Fruit fly (Drosophila melanogaster) whole organism, wandering third instar larva: ENCODE measurements around the gene Eig71Eb.

ENCODE experiments used
- Abd-B ChIP-seq: fragments of >200 bp; optimal IDR thresholded peaks from 2 replicates; lab custom pipeline; 2017; ENCODE audit warnings: missing biosample characterization, missing genetic modification characterization
- Hr78 ChIP-seq: fragments of >200 bp; optimal IDR thresholded peaks from 2 replicates; lab custom pipeline; 2017; ENCODE audit warnings: missing biosample characterization, missing genetic modification characterization
- N ChIP-seq: fragments of >200 bp; optimal IDR thresholded peaks from 2 replicates; lab custom pipeline; 2018; ENCODE audit warnings: missing biosample characterization, missing external identifiers, missing genetic modification characterization
- OdsH ChIP-seq: fragments of 200-800 bp; sonication (Bioruptor generic); optimal IDR thresholded peaks from 2 replicates; lab custom pipeline; 2016; ENCODE audit warnings: missing biosample characterization, mild to moderate bottlenecking, missing genetic modification characterization
- Rel ChIP-seq, 2 experiments: fragments of 200-800 bp; sonication (Bioruptor generic) in 1 of 2; optimal IDR thresholded peaks; 2 replicates in 1 of 2; 3 replicates in 1 of 2; lab custom pipeline; 2016 to 2019; ENCODE audit warnings: mild to moderate bottlenecking in 2 of 2, missing biosample characterization in 2 of 2, missing genetic modification characterization in 2 of 2, moderate library complexity in 1 of 2
- br ChIP-seq: fragments of 200-800 bp; sonication (Bioruptor generic); optimal IDR thresholded peaks from 2 replicates; lab custom pipeline; 2016; ENCODE audit warnings: missing biosample characterization, missing genetic modification characterization
- dl ChIP-seq, 2 experiments: fragments of 175-275, 200-275 bp in 1 of 2; fragments of 200-275 bp in 1 of 2; sonication (Bioruptor generic); optimal IDR thresholded peaks; lab custom pipeline; 2018; ENCODE audit warnings: mild to moderate bottlenecking in 2 of 2, missing biosample characterization in 2 of 2, missing genetic modification characterization in 2 of 2, moderate library complexity in 2 of 2; ENCODE audit not compliant: partially characterized antibody in 2 of 2, insufficient read depth in 1 of 2
- pan ChIP-seq: fragments of >200 bp; optimal IDR thresholded peaks from 2 replicates; lab custom pipeline; 2017
- rgr ChIP-seq: fragments of 200-800 bp; sonication (Bioruptor generic); optimal IDR thresholded peaks from 3 replicates; lab custom pipeline; 2016; ENCODE audit warnings: missing biosample characterization, mild to moderate bottlenecking, missing genetic modification characterization

dm6 chr3L:15684017-15684416, 34.3 kb downstream of the Eig71Eb start:
- TF ChIP-seq Abd-B (GFP tag; lab: Kevin White, UChicago) (no peak), Rel (GFP tag; optimal IDR thresholded peaks at IDR 0.05; lab: Kevin White, UChicago) (no peak), Rel (tag; optimal IDR thresholded peaks at IDR 0.05; lab: Kevin White, UChicago) (no peak), rgr (GFP tag; lab: Kevin White, UChicago) (no peak), OdsH (no peak), pan (no peak), br (GFP tag; lab: Kevin White, UChicago) (no peak), Hr78 (GFP tag; lab: Kevin White, UChicago) (no peak), N (no peak), dl (GFP tag; optimal IDR thresholded peaks at IDR 0.05; lab: Kevin White, UChicago; ENCODE audit: insufficient read depth in 1 of 2, partially characterized antibody in 2 of 2) (peak in 1 of 2 experiments; percentile 59)
